Fruit fly (Drosophila melanogaster) whole organism, adult: Measurements from ENCODE around the gene CG11686.

Source experiments
- CG11617 ChIP-seq: fragments of 200-800 bp; sonication (Bioruptor generic); optimal IDR thresholded peaks from 2 replicates; lab custom pipeline; 2017; ENCODE audit warnings: mild to moderate bottlenecking, missing biosample characterization, missing genetic modification reagents, missing genetic modification characterization
- CG12768 ChIP-seq: fragments of 200-800 bp; sonication (Bioruptor generic); optimal IDR thresholded peaks from 2 replicates; lab custom pipeline; 2017; ENCODE audit warnings: missing biosample characterization, missing genetic modification characterization, mild to moderate bottlenecking, moderate library complexity, missing genetic modification reagents
- CG14711 ChIP-seq: fragments of 200-800 bp; sonication (Bioruptor generic); optimal IDR thresholded peaks from 2 replicates; lab custom pipeline; 2018; ENCODE audit warnings: missing biosample characterization, mild to moderate bottlenecking, missing genetic modification characterization, moderate library complexity
- CG1620 ChIP-seq: fragments of 200-800 bp; sonication (Bioruptor generic); optimal IDR thresholded peaks from 2 replicates; lab custom pipeline; 2016; ENCODE audit warnings: missing biosample characterization, missing genetic modification characterization
- CG33017 ChIP-seq: fragments of 200-800 bp; sonication (Bioruptor generic); optimal IDR thresholded peaks from 2 replicates; lab custom pipeline; 2018; ENCODE audit warnings: missing biosample characterization, mild to moderate bottlenecking, missing genetic modification characterization, moderate library complexity
- CG5204 ChIP-seq: fragments of 200-800 bp; sonication (Bioruptor generic); optimal IDR thresholded peaks from 2 replicates; lab custom pipeline; 2016; ENCODE audit warnings: missing biosample characterization, missing genetic modification characterization
- CG7045 ChIP-seq: fragments of 200-800 bp; sonication (Bioruptor generic); optimal IDR thresholded peaks from 2 replicates; lab custom pipeline; 2017; ENCODE audit warnings: missing biosample characterization, mild to moderate bottlenecking, missing genetic modification characterization
- CG7101 ChIP-seq: fragments of 200-800 bp; sonication (Bioruptor generic); optimal IDR thresholded peaks from 2 replicates; lab custom pipeline; 2018; ENCODE audit warnings: missing biosample characterization, mild to moderate bottlenecking, missing genetic modification characterization, moderate library complexity
- Clk ChIP-seq: fragments of 200-800 bp; sonication (Bioruptor generic); optimal IDR thresholded peaks from 2 replicates; lab custom pipeline; 2017; ENCODE audit warnings: missing biosample characterization, missing genetic modification characterization
- Crg-1 ChIP-seq: fragments of 200-800 bp; sonication (Bioruptor generic); optimal IDR thresholded peaks from 2 replicates; lab custom pipeline; 2016; ENCODE audit warnings: missing biosample characterization, missing genetic modification characterization
- Hr96 ChIP-seq: fragments of 200-800 bp; sonication (Bioruptor generic); optimal IDR thresholded peaks from 2 replicates; lab custom pipeline; 2016; ENCODE audit warnings: missing biosample characterization, missing genetic modification characterization
- Mnt ChIP-seq: fragments of 200-800 bp; sonication (Bioruptor generic); optimal IDR thresholded peaks from 2 replicates; lab custom pipeline; 2016; ENCODE audit warnings: missing biosample characterization, mild to moderate bottlenecking, missing genetic modification characterization
- bab1 ChIP-seq: fragments of 200-800 bp; sonication (Bioruptor generic); optimal IDR thresholded peaks from 3 replicates; lab custom pipeline; 2019; ENCODE audit warnings: missing biosample characterization, mild to moderate bottlenecking, missing genetic modification characterization, moderate library complexity
- cic ChIP-seq: fragments of 200-800 bp; sonication (Bioruptor generic); optimal IDR thresholded peaks from 2 replicates; lab custom pipeline; 2017; ENCODE audit warnings: missing biosample characterization, mild to moderate bottlenecking, missing genetic modification characterization, moderate library complexity
- cnc ChIP-seq, 2 experiments: fragments of >200 bp; optimal IDR thresholded peaks; 2 replicates each; lab custom pipeline; 2017
- kay ChIP-seq: fragments of 200-800 bp; sonication (Bioruptor generic); peaks from one replicate; lab custom pipeline; 2016; ENCODE audit warnings: missing biosample characterization, missing genetic modification characterization, borderline replicate concordance
- ovo ChIP-seq: fragments of 200-800 bp; sonication (Bioruptor generic); optimal IDR thresholded peaks from 2 replicates; lab custom pipeline; 2016; ENCODE audit warnings: missing biosample characterization, missing genetic modification characterization
- pad ChIP-seq: fragments of 200-800 bp; sonication (Bioruptor generic); optimal IDR thresholded peaks from 3 replicates; lab custom pipeline; 2017; ENCODE audit warnings: missing biosample characterization, missing genetic modification characterization, mild to moderate bottlenecking, moderate library complexity, missing genetic modification reagents
- tj ChIP-seq: fragments of 200-800 bp; sonication (Bioruptor generic); optimal IDR thresholded peaks from 3 replicates; lab custom pipeline; 2017; ENCODE audit warnings: missing biosample characterization, mild to moderate bottlenecking, missing genetic modification characterization, moderate library complexity
- toe ChIP-seq: fragments of 200-800 bp; sonication (Bioruptor generic); optimal IDR thresholded peaks from 2 replicates; lab custom pipeline; 2016; ENCODE audit warnings: missing biosample characterization, missing genetic modification characterization

CG11686 gene

DNA sequence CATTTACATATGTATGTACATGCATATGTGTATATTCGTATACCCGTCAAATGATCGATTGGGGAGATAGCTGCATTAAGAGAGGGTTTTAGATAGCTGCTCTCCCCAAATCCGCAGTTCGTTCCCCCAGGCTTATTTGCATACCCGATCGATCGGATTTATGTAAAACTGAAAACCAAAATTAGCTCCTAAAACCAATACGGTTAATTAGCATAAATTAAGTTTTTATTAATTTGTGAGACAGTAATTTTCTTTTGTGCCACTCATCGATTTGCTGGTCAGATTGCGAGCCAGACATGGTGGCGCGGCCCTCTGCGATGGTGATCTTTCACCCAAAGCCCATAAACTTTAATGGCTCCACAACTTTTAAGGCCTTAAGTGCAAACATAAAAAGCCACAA lies 29.0 kb upstream of the CG11686 start:
- TF ChIP-seq cic (GFP tag; lab: Kevin White, UChicago) (no peak), toe (GFP tag; lab: Kevin White, UChicago) (no peak), CG14711 (no peak), tj (GFP tag; lab: Kevin White, UChicago) (no peak), CG5204 (no peak), Clk (no peak), CG7045 (GFP tag; lab: Kevin White, UChicago) (no peak), CG7101 (no peak), ovo (GFP tag; lab: Kevin White, UChicago) (no peak), CG12768 (GFP tag; lab: Kevin White, UChicago) (no peak), pad (GFP tag; lab: Kevin White, UChicago) (no peak), CG1620 (GFP tag; lab: Kevin White, UChicago) (no peak), Hr96 (no peak), CG33017 (tag; lab: Kevin White, UChicago) (no peak), cnc (optimal IDR thresholded peaks at IDR 0.05; lab: Kevin White, UChicago) (no peak), bab1 (GFP tag; lab: Kevin White, UChicago) (no peak)

DNA sequence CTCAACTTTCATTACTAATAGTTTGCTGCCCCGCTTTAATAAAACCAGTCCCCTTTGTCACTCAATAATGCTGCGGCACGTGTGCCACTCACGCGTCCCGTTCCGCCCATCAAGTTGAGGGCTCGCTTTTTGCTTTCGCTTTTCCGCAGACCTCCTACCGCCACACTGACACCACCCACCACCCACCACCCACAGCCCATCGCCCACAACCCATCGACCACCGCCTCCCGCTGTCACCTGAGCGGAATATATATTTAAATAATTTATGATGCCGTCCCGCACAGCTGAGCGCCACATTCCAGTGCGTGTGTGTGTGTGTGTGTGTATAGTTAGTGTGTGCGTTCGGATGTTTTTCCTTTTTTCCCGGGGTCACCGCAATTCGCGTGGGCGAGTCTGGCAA lies 18.4 kb upstream of the CG11686 start:
- TF ChIP-seq cnc (optimal IDR thresholded peaks at IDR 0.05; lab: Kevin White, UChicago) (no peak), cic (GFP tag; lab: Kevin White, UChicago) (no peak)

DNA sequence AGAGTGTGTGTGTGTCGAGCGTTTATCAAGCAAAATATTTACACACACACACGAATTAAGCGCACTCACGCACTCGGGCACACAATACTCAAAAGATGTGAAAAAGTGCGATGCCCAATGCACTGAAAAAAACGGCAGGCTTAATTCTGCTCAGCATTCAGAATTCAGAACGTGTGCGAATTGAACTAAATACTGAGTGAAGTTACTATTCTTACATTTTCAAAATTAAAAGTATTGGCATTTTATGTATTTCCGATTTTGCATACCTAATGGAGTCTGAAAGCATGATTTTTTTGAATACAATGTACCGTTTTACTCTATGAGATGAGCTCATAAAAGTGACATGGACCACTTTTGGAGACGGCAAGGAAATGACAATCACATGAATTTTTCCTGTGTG lies 3.0 kb upstream of the CG11686 start:
- TF ChIP-seq CG12768 (GFP tag; lab: Kevin White, UChicago) (no peak), kay (GFP tag; lab: Kevin White, UChicago) (no peak), CG1620 (GFP tag; lab: Kevin White, UChicago) (no peak), Clk (no peak), Mnt (GFP tag; lab: Kevin White, UChicago) (no peak), Crg-1 (no peak), cnc (optimal IDR thresholded peaks at IDR 0.05; lab: Kevin White, UChicago) (no peak), pad (GFP tag; lab: Kevin White, UChicago) (no peak), tj (GFP tag; lab: Kevin White, UChicago) (no peak), Hr96 (no peak), toe (GFP tag; lab: Kevin White, UChicago) (no peak), CG11617 (GFP tag; lab: Kevin White, UChicago) (no peak), CG33017 (tag; lab: Kevin White, UChicago) (no peak), CG5204 (no peak), ovo (GFP tag; lab: Kevin White, UChicago) (no peak), CG7045 (GFP tag; lab: Kevin White, UChicago) (no peak), CG14711 (no peak), cic (GFP tag; lab: Kevin White, UChicago) (no peak), bab1 (GFP tag; lab: Kevin White, UChicago) (no peak), CG7101 (no peak)

DNA sequence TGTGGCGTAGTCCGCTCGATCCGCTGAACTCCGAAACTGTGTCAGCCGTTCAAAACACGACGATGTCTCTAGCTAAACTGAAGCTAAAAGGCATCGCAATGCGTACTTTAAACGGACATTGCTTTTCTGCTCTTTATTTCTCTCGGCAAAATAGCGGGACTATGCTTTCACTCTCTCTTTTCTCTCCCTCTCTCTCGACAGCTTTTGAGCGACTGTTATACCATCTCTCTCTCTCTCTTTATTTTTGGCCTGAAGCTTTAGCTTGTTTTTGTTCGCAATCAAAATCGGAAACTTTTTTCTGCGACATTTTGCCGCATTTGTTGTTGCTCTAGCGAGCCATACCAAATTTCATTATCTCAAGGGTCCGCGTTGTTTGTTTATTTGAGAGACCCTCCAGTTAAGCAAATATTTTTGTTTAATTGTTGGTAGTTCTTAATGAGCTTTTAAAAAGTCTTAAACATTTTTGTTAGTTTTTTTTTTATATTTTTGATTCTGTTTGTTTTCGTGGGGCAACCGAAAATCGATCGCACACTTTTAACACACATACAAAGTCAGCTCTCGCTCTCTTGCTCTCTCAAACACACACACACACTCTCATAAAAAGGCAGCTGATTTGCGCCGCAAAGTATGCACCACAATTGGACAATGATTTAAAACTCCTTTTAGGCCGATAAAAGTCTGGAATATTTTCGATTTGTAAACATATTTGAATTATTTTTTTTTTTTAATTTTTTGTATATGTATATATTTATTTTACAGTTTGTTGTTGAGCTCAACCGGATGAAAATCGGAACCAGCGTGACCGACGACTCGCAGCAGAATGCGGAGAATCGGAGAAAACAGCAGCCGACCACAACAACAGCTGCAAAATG lies 1.2 kb upstream of the CG11686 start, which contains the start of gene Ace:
TSS of gene Ace (minus strand) at position 822 of the 872 bp plus-strand sequence.
- TF ChIP-seq kay (GFP tag; lab: Kevin White, UChicago) (peak; percentile 80), Hr96 (no peak), CG12768 (GFP tag; lab: Kevin White, UChicago) (peak; percentile 22), Clk (no peak), CG14711 (no peak), cic (GFP tag; lab: Kevin White, UChicago) (no peak)

DNA sequence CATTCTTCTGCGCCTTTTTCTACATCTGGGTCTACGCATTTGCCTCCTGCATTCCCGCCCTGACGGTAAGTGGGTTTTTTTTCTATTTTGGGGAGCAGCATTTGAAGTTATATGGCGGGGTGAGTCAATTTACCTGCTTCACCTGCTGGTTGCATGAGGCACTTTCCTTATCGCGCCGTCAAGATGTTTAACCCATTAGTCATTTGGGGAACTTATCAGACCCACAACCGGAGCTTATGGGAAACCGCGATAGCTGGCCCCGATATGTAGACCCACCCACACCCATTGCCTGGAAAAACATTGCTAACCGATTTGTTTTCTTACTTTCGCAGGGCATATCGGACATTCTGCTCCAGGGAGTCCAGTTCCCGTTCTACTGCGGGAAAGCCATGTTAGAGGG lies 1.6 kb downstream of the CG11686 start:
- TF ChIP-seq Mnt (GFP tag; lab: Kevin White, UChicago) (no peak), Hr96 (no peak), cic (GFP tag; lab: Kevin White, UChicago) (no peak), CG14711 (no peak), CG12768 (GFP tag; lab: Kevin White, UChicago) (no peak), CG7101 (no peak), Crg-1 (no peak), CG7045 (GFP tag; lab: Kevin White, UChicago) (no peak), tj (GFP tag; lab: Kevin White, UChicago) (no peak), toe (GFP tag; lab: Kevin White, UChicago) (no peak), cnc (optimal IDR thresholded peaks at IDR 0.05; lab: Kevin White, UChicago) (no peak), CG5204 (no peak), bab1 (GFP tag; lab: Kevin White, UChicago) (no peak), CG33017 (tag; lab: Kevin White, UChicago) (no peak), CG1620 (GFP tag; lab: Kevin White, UChicago) (no peak), Clk (no peak), ovo (GFP tag; lab: Kevin White, UChicago) (no peak), pad (GFP tag; lab: Kevin White, UChicago) (no peak), CG11617 (GFP tag; lab: Kevin White, UChicago) (no peak)

DNA sequence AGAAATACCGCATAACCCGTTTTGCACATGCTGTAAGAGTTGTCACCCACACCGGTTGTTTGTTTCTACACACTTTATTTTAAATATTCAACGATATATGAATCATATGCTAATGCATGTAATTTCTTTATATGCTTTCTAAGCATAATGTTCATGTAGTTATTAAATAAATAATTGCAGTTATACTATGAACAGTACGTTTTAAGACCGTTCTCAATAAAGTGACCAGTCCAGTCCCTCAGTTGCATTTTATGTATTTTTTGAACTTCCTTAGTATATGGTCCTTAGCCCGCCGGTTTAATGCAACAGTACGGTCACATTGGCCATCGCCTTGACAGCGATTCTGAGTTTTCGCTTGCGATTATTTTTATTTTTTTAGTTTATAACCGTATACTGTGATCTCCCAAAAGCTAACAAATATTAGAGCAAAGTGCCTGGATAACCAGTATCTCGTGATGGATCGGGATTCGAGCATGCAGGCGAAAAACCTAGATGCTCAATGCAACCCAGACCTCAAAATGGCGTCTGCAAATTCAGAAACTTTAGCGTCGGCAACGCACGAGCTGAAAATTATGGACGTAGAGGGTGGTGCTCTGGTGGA lies 4.0 kb downstream of the CG11686 start, which contains the start of gene Ravus:
TSS of gene Ravus (minus strand) at position 1 of the 601 bp plus-strand sequence.
- peak; percentile 51 for TF ChIP-seq Mnt (GFP tag; lab: Kevin White, UChicago)
- peak; percentile 45 for TF ChIP-seq CG33017 (tag; lab: Kevin White, UChicago)
- TF ChIP-seq CG14711, result peak; percentile 96
- peak; percentile 42 for TF ChIP-seq CG11617 (GFP tag; lab: Kevin White, UChicago)
- peak; percentile 21 for TF ChIP-seq pad (GFP tag; lab: Kevin White, UChicago)
- TF ChIP-seq CG7101, result peak; percentile 58
- peak; percentile 66 for TF ChIP-seq CG5204
- peak; percentile 49 for TF ChIP-seq bab1 (GFP tag; lab: Kevin White, UChicago)
- TF ChIP-seq Hr96, result peak; percentile 38
- TF ChIP-seq cic (GFP tag; lab: Kevin White, UChicago), result no peak
- TF ChIP-seq ovo (GFP tag; lab: Kevin White, UChicago), result no peak
- TF ChIP-seq Clk, result no peak
- peak; percentile 14 for TF ChIP-seq tj (GFP tag; lab: Kevin White, UChicago)
- TF ChIP-seq CG7045 (GFP tag; lab: Kevin White, UChicago), result peak; percentile 19
- TF ChIP-seq CG12768 (GFP tag; lab: Kevin White, UChicago), result no peak
- TF ChIP-seq cnc (optimal IDR thresholded peaks at IDR 0.05; lab: Kevin White, UChicago), result no peak
- TF ChIP-seq toe (GFP tag; lab: Kevin White, UChicago), result peak; percentile 76
